Fruit fly (Drosophila melanogaster) whole organism, embryonic: ENCODE data around the gene CG43307.

Experiments
- ATbp ChIP-seq: fragments of 200-800 bp; sonication (Bioruptor generic); optimal IDR thresholded peaks from 2 replicates; lab custom pipeline; 2017; ENCODE audit warnings: missing biosample characterization, mild to moderate bottlenecking, missing genetic modification characterization, missing genetic modification reagents
- Adf1 ChIP-seq: fragments of 200-800 bp; sonication (Bioruptor generic); IDR thresholded peaks from 2 replicates; pipeline ENCODE4 v1.3.6; 2022; ENCODE audit warnings: missing biosample characterization, missing genetic modification characterization
- CG13624 ChIP-seq: fragments of 200-800 bp; sonication (Bioruptor generic); optimal IDR thresholded peaks from 2 replicates; lab custom pipeline; 2016; ENCODE audit warnings: missing biosample characterization, missing genetic modification characterization
- CG17359 ChIP-seq: fragments of 200-800 bp; sonication (Bioruptor generic); optimal IDR thresholded peaks from 3 replicates; lab custom pipeline; 2018; ENCODE audit warnings: missing biosample characterization, mild to moderate bottlenecking, missing genetic modification characterization, moderate library complexity
- CG18262 ChIP-seq: fragments of 200-800 bp; optimal IDR thresholded peaks from 3 replicates; lab custom pipeline; 2019; ENCODE audit warnings: missing biosample characterization, mild to moderate bottlenecking, missing genetic modification characterization, moderate library complexity
- CG2120 ChIP-seq: fragments of 200-800 bp; sonication (Bioruptor generic); optimal IDR thresholded peaks from 3 replicates; lab custom pipeline; 2016; ENCODE audit warnings: missing biosample characterization, missing genetic modification characterization
- CG32532 ChIP-seq: fragments of 200-800 bp; sonication (Bioruptor generic); IDR thresholded peaks from 2 replicates; pipeline ENCODE4 v1.3.6; 2022; ENCODE audit warnings: missing biosample characterization, missing genetic modification characterization
- CG42726 ChIP-seq: fragments of 200-800 bp; sonication (Bioruptor generic); IDR thresholded peaks from 2 replicates; pipeline ENCODE4 v1.3.6; 2022; ENCODE audit warnings: missing biosample characterization, missing genetic modification characterization; ENCODE audit not compliant: partially characterized antibody
- CG4424 ChIP-seq: fragments of 200-800 bp; sonication (Bioruptor generic); optimal IDR thresholded peaks from 3 replicates; lab custom pipeline; 2016; ENCODE audit warnings: missing biosample characterization, missing genetic modification characterization
- CG6272 ChIP-seq: fragments of 200-800 bp; sonication (Bioruptor generic); IDR thresholded peaks from 2 replicates; pipeline ENCODE4 v1.3.6; 2022; ENCODE audit warnings: missing biosample characterization, missing genetic modification characterization
- CG6791 ChIP-seq: fragments of 200-800 bp; sonication (Bioruptor generic); IDR thresholded peaks from 3 replicates; pipeline ENCODE4 v1.3.6; 2022; ENCODE audit warnings: missing biosample characterization, missing genetic modification characterization; ENCODE audit not compliant: partially characterized antibody
- CG7556 ChIP-seq: fragments of 200-800 bp; sonication (Bioruptor generic); optimal IDR thresholded peaks from 2 replicates; lab custom pipeline; 2017; ENCODE audit warnings: missing biosample characterization, mild to moderate bottlenecking, missing genetic modification characterization
- CG9215 ChIP-seq: fragments of 200-800 bp; sonication (Bioruptor generic); IDR thresholded peaks from 2 replicates; pipeline ENCODE4 v1.3.6; 2022; ENCODE audit warnings: missing biosample characterization, missing genetic modification characterization
- CG9797 ChIP-seq: fragments of 200-800 bp; sonication (Bioruptor generic); optimal IDR thresholded peaks from 3 replicates; lab custom pipeline; 2018; ENCODE audit warnings: missing biosample characterization, mild to moderate bottlenecking, missing genetic modification characterization
- CG9932 ChIP-seq: fragments of 200-800 bp; sonication (Bioruptor generic); IDR thresholded peaks from 2 replicates; pipeline ENCODE4 v1.3.6; 2022; ENCODE audit warnings: missing biosample characterization, missing genetic modification characterization
- D ChIP-seq, 2 experiments: fragments of 200-800 bp in 1 of 2; fragments of >200 bp in 1 of 2; sonication (Bioruptor generic) in 1 of 2; optimal IDR thresholded peaks; 2 replicates in 1 of 2; 3 replicates in 1 of 2; lab custom pipeline; 2017; ENCODE audit warnings: mild to moderate bottlenecking in 1 of 2, missing biosample characterization in 1 of 2, missing genetic modification characterization in 1 of 2, missing genetic modification reagents in 1 of 2
- HLHmδ ChIP-seq: fragments of 200-800 bp; sonication (Bioruptor generic); optimal IDR thresholded peaks from 2 replicates; lab custom pipeline; 2018; ENCODE audit warnings: missing biosample characterization, mild to moderate bottlenecking, missing genetic modification characterization, moderate library complexity
- MBD-R2 ChIP-seq: fragments of 200-800 bp; sonication (Bioruptor generic); IDR thresholded peaks from 2 replicates; pipeline ENCODE4 v1.3.6; 2022; ENCODE audit warnings: missing biosample characterization, missing genetic modification characterization
- Med ChIP-seq: fragments of 200-800 bp; sonication (Bioruptor generic); peaks from one replicate; lab custom pipeline; 2016; ENCODE audit warnings: missing biosample characterization, missing genetic modification characterization, mild to moderate bottlenecking, inconsistent platforms, moderate library complexity
- Pdp1 ChIP-seq, 2 experiments: fragments of 200-800 bp; sonication (Bioruptor generic); optimal IDR thresholded peaks; 3 replicates each; lab custom pipeline; 2016; ENCODE audit warnings: missing biosample characterization in 2 of 2, missing genetic modification characterization in 2 of 2, mild to moderate bottlenecking in 1 of 2, moderate library complexity in 1 of 2
- Ptx1 ChIP-seq: fragments of 200-800 bp; sonication (Bioruptor generic); IDR thresholded peaks from 2 replicates; pipeline ENCODE4 v1.3.6; 2022; ENCODE audit warnings: missing biosample characterization, missing genetic modification characterization
- Ravus ChIP-seq: fragments of 200-800 bp; sonication (Bioruptor generic); IDR thresholded peaks from 2 replicates; pipeline ENCODE4 v1.3.6; 2022; ENCODE audit warnings: missing biosample characterization, missing genetic modification characterization
- Trl ChIP-seq, 3 experiments: fragments of >200 bp in 2 of 3; fragments of 200-800 bp in 1 of 3; sonication (Bioruptor generic) in 1 of 3; optimal IDR thresholded peaks; 2 replicates in 1 of 3; 3 replicates in 2 of 3; lab custom pipeline; 2016 to 2017; ENCODE audit warnings: missing biosample characterization in 1 of 3, missing genetic modification characterization in 1 of 3
- Vsx1 ChIP-seq: fragments of 200-800 bp; sonication (Bioruptor generic); optimal IDR thresholded peaks from 2 replicates; lab custom pipeline; 2017; ENCODE audit warnings: missing biosample characterization, mild to moderate bottlenecking, missing genetic modification characterization, missing genetic modification reagents
- amos ChIP-seq: fragments of 200-800 bp; sonication (Bioruptor generic); IDR thresholded peaks from 2 replicates; pipeline ENCODE4 v1.3.6; 2022; ENCODE audit warnings: missing biosample characterization, missing genetic modification characterization; ENCODE audit not compliant: partially characterized antibody
- bbx ChIP-seq: fragments of 200-800 bp; sonication (Bioruptor generic); IDR thresholded peaks from 2 replicates; pipeline ENCODE4 v1.3.6; 2022; ENCODE audit warnings: missing biosample characterization, missing genetic modification characterization; ENCODE audit not compliant: partially characterized antibody
- chinmo ChIP-seq: fragments of 200-800 bp; sonication (Bioruptor generic); IDR thresholded peaks from 4 replicates; pipeline ENCODE4 v1.3.6; 2022; ENCODE audit warnings: missing biosample characterization, missing genetic modification characterization; ENCODE audit not compliant: partially characterized antibody
- chn ChIP-seq: fragments of 200-800 bp; sonication (Bioruptor generic); optimal IDR thresholded peaks from 2 replicates; lab custom pipeline; 2016; ENCODE audit warnings: missing biosample characterization, missing genetic modification characterization
- dati ChIP-seq: fragments of 200-800 bp; sonication (Bioruptor generic); IDR thresholded peaks from 2 replicates; pipeline ENCODE4 v1.3.6; 2022; ENCODE audit warnings: missing biosample characterization, missing genetic modification characterization
- dmrt99B ChIP-seq: fragments of 200-800 bp; sonication (Bioruptor generic); optimal IDR thresholded peaks from 2 replicates; lab custom pipeline; 2018; ENCODE audit warnings: missing biosample characterization, mild to moderate bottlenecking, missing genetic modification characterization, moderate library complexity
- fd3F ChIP-seq: fragments of 200-800 bp; sonication (Bioruptor generic); optimal IDR thresholded peaks from 2 replicates; lab custom pipeline; 2018; ENCODE audit warnings: missing biosample characterization, mild to moderate bottlenecking, missing genetic modification characterization, moderate library complexity
- grn ChIP-seq: fragments of 200-800 bp; sonication (Bioruptor generic); optimal IDR thresholded peaks from 3 replicates; lab custom pipeline; 2017; ENCODE audit warnings: missing biosample characterization, missing genetic modification characterization
- kah ChIP-seq: fragments of 200-800 bp; sonication (Bioruptor generic); optimal IDR thresholded peaks from 2 replicates; lab custom pipeline; 2018; ENCODE audit warnings: missing biosample characterization, mild to moderate bottlenecking, missing genetic modification characterization
- onecut ChIP-seq: fragments of 200-800 bp; sonication (Bioruptor generic); IDR thresholded peaks from 2 replicates; pipeline ENCODE4 v1.3.6; 2022; ENCODE audit warnings: missing biosample characterization, missing genetic modification characterization
- sens ChIP-seq: fragments of 200-800 bp; sonication (Bioruptor generic); peaks from one replicate; lab custom pipeline; 2016; ENCODE audit warnings: missing biosample characterization, missing genetic modification characterization
- ssp ChIP-seq: fragments of 200-800 bp; sonication (Bioruptor generic); IDR thresholded peaks from 2 replicates; pipeline ENCODE4 v1.3.6; 2022; ENCODE audit warnings: missing biosample characterization, missing genetic modification characterization
- yki ChIP-seq: fragments of >200 bp; optimal IDR thresholded peaks from 3 replicates; lab custom pipeline; 2018

The CG43307 gene

dm6 chr2L:5805091-5805817 lies 6.1 kb upstream of the CG43307 start, which contains the start of gene CG11034 (continued):
- TF ChIP-seq Med (GFP tag; lab: Kevin White, UChicago) (peak; percentile 73), yki (lab: Kevin White, UChicago) (peak; percentile 33), MBD-R2 (GFP tag; lab: Robert Waterston, UW) (peak; percentile 12; the same call in 1 of the 2 replicates), onecut (GFP tag; lab: Robert Waterston, UW) (peak; percentile 22; the same call in 1 of the 2 replicates), sens (GFP tag; lab: Kevin White, UChicago) (peak; percentile 10), CG6272 (GFP tag; lab: Robert Waterston, UW) (0 out of 2 replicates have a peak, but pooled peaks have one; percentile 21), HLHmδ (GFP tag; lab: Kevin White, UChicago) (peak; percentile 71), CG17359 (tag; lab: Kevin White, UChicago) (no peak), CG32532 (GFP tag; lab: Robert Waterston, UW) (peak; percentile 52), Trl (optimal IDR thresholded peaks at IDR 0.05; lab: Kevin White, UChicago) (peak; percentile 70 to 81), Trl (GFP tag; optimal IDR thresholded peaks at IDR 0.05; lab: Kevin White, UChicago) (no peak), CG9932 (GFP tag; lab: Robert Waterston, UW) (peak; percentile 56), kah (GFP tag; lab: Kevin White, UChicago) (peak; percentile 93), bbx (0 out of 2 replicates have a peak, but pooled peaks have one; percentile 23), ssp (GFP tag; lab: Robert Waterston, UW) (no peak), Pdp1 (GFP tag; optimal IDR thresholded peaks at IDR 0.05; lab: Kevin White, UChicago) (peak in 1 of 2 experiments; percentile 15), chn (GFP tag; lab: Kevin White, UChicago) (no peak), CG6791 (peak; percentile 51; the same call in 1 of the 3 replicates), chinmo (GFP tag; lab: Robert Waterston, UW) (peak; percentile 87; the same call in 2 of the 4 replicates), CG13624 (GFP tag; lab: Kevin White, UChicago) (no peak), Ptx1 (GFP tag; lab: Robert Waterston, UW) (peak; percentile 21; the same call in 1 of the 2 replicates), Adf1 (GFP tag; lab: Robert Waterston, UW) (0 out of 2 replicates have a peak, but pooled peaks have one; percentile 36), grn (GFP tag; lab: Kevin White, UChicago) (peak; percentile 94), CG2120 (GFP tag; lab: Kevin White, UChicago) (peak; percentile 12), CG42726 (GFP tag; lab: Robert Waterston, UW) (peak; percentile 30; the same call in 1 of the 2 replicates), amos (peak; percentile 22; the same call in 1 of the 2 replicates), D (optimal IDR thresholded peaks at IDR 0.05; lab: Kevin White, UChicago) (no peak), D (GFP tag; optimal IDR thresholded peaks at IDR 0.05; lab: Kevin White, UChicago) (no peak), CG9797 (GFP tag; lab: Kevin White, UChicago) (no peak), dati (GFP tag; lab: Robert Waterston, UW) (no peak), CG18262 (no peak), CG4424 (GFP tag; lab: Kevin White, UChicago) (peak; percentile 4)

dm6 chr2L:5818343-5818742 lies 7.0 kb downstream of the CG43307 start, which contains the start of gene COX6CL:
COX6CL (minus strand) TSS chr2L:5818443.
- TF ChIP-seq Ravus (GFP tag; lab: Robert Waterston, UW) (no peak), fd3F (GFP tag; lab: Kevin White, UChicago) (no peak), CG7556 (GFP tag; lab: Kevin White, UChicago) (no peak), Vsx1 (GFP tag; lab: Kevin White, UChicago) (no peak), ATbp (GFP tag; lab: Kevin White, UChicago) (no peak), CG9215 (GFP tag; lab: Robert Waterston, UW) (no peak), dmrt99B (no peak)
